Worm (Caenorhabditis elegans) whole organism, young adult: ENCODE measurements around the gene Y82E9BR.10.

Experiments used
- B0261.1 ChIP-seq: sonication (generic microtip); optimal IDR thresholded peaks from 2 replicates; lab custom pipeline; 2016; ENCODE audit warnings: mild to moderate bottlenecking, missing genetic modification characterization, moderate library complexity, missing compliant biosample characterization
- B0336.3 ChIP-seq: fragments of 200-800 bp; sonication (Bioruptor generic); IDR thresholded peaks from 2 replicates; pipeline ENCODE4 v1.3.6; 2022; ENCODE audit warnings: missing genetic modification characterization, missing compliant biosample characterization
- F33H1.4 ChIP-seq: fragments of 200-800 bp; sonication (Bioruptor generic); IDR thresholded peaks from 2 replicates; pipeline ENCODE4 v1.3.6; 2022; ENCODE audit warnings: missing genetic modification reagents, missing genetic modification characterization, missing compliant biosample characterization
- F39B2.1 ChIP-seq: fragments of 200-800 bp; sonication (Bioruptor generic); IDR thresholded peaks from 2 replicates; pipeline ENCODE4 v1.3.6; 2022; ENCODE audit warnings: missing genetic modification reagents, missing genetic modification characterization, missing compliant biosample characterization
- F57A8.1 ChIP-seq: fragments of 200-800 bp; sonication (Bioruptor generic); optimal IDR thresholded peaks from 2 replicates; lab custom pipeline; 2018; ENCODE audit warnings: mild to moderate bottlenecking, missing genetic modification characterization, moderate library complexity, missing compliant biosample characterization
- K12H6.12 ChIP-seq: fragments of 200-800 bp; sonication (Bioruptor generic); optimal IDR thresholded peaks from 2 replicates; lab custom pipeline; 2018; ENCODE audit warnings: mild to moderate bottlenecking, missing genetic modification characterization, missing compliant biosample characterization
- T07F8.4 ChIP-seq: sonication (generic microtip); optimal IDR thresholded peaks from 2 replicates; lab custom pipeline; 2016; ENCODE audit warnings: mild to moderate bottlenecking, missing genetic modification characterization, moderate library complexity, missing compliant biosample characterization
- Y53F4B.3 ChIP-seq: fragments of 200-800 bp; sonication (Bioruptor generic); IDR thresholded peaks from 2 replicates; pipeline ENCODE4 v1.3.6; 2022; ENCODE audit warnings: missing genetic modification reagents, missing genetic modification characterization, missing compliant biosample characterization
- Y53G8AR.9 ChIP-seq: fragments of 200-800 bp; sonication (Bioruptor generic); conservative IDR thresholded peaks from 2 replicates; pipeline ENCODE4 v1.3.6; 2022; ENCODE audit warnings: missing genetic modification reagents, missing genetic modification characterization, missing compliant biosample characterization
- ZK185.1 ChIP-seq: sonication (generic microtip); optimal IDR thresholded peaks from 2 replicates; lab custom pipeline; 2016; ENCODE audit warnings: mild to moderate bottlenecking, missing genetic modification characterization, missing compliant biosample characterization; ENCODE audit not compliant: poor library complexity, severe bottlenecking
- akir-1 ChIP-seq: fragments of 200-800 bp; sonication (Bioruptor generic); optimal IDR thresholded peaks from 2 replicates; lab custom pipeline; 2018; ENCODE audit warnings: mild to moderate bottlenecking, missing genetic modification characterization, moderate library complexity, missing compliant biosample characterization
- attf-3 ChIP-seq: fragments of 200-800 bp; sonication (Bioruptor generic); conservative IDR thresholded peaks from 2 replicates; pipeline ENCODE4 v1.3.6; 2022; ENCODE audit warnings: missing genetic modification reagents, missing genetic modification characterization, missing compliant biosample characterization
- ceh-58 ChIP-seq: fragments of 200-800 bp; sonication (Bioruptor generic); IDR thresholded peaks from 2 replicates; pipeline ENCODE4 v1.3.6; 2022; ENCODE audit warnings: missing genetic modification characterization, missing compliant biosample characterization
- chd-7 ChIP-seq: sonication (generic microtip); optimal IDR thresholded peaks from 2 replicates; lab custom pipeline; 2016; ENCODE audit warnings: mild to moderate bottlenecking, missing genetic modification characterization, moderate library complexity, missing compliant biosample characterization
- die-1 ChIP-seq: sonication (generic microtip); optimal IDR thresholded peaks from 2 replicates; lab custom pipeline; 2016; ENCODE audit warnings: missing genotype, mild to moderate bottlenecking, missing genetic modification characterization, missing compliant biosample characterization
- dpl-1 ChIP-seq: fragments of 150-350 bp; optimal IDR thresholded peaks from 2 replicates; lab custom pipeline; 2014; ENCODE audit warnings: missing biosample characterization, missing genetic modification reagents, missing genetic modification characterization
- egl-44 ChIP-seq: fragments of 200-800 bp; sonication (Bioruptor generic); IDR thresholded peaks from 2 replicates; pipeline ENCODE4 v1.3.6; 2022; ENCODE audit warnings: missing genetic modification reagents, missing genetic modification characterization, missing compliant biosample characterization
- egrh-3 ChIP-seq: fragments of 200-800 bp; sonication (Bioruptor generic); IDR thresholded peaks from 2 replicates; pipeline ENCODE4 v1.3.6; 2022; ENCODE audit warnings: missing genetic modification reagents, missing genetic modification characterization, missing compliant biosample characterization
- ets-4 ChIP-seq: fragments of 200-800 bp; sonication (Bioruptor generic); optimal IDR thresholded peaks from 2 replicates; lab custom pipeline; 2018; ENCODE audit warnings: mild to moderate bottlenecking, missing genetic modification characterization, missing compliant biosample characterization
- fkh-3 ChIP-seq: sonication (generic microtip); optimal IDR thresholded peaks from 2 replicates; lab custom pipeline; 2016; ENCODE audit warnings: mild to moderate bottlenecking, missing genetic modification characterization, missing compliant biosample characterization
- him-1 ChIP-seq: sonication (generic microtip); optimal IDR thresholded peaks from 2 replicates; lab custom pipeline; 2016; ENCODE audit warnings: missing genotype, missing genetic modification reagents, missing genetic modification characterization, missing compliant biosample characterization
- hlh-12 ChIP-seq: sonication (generic microtip); optimal IDR thresholded peaks from 2 replicates; lab custom pipeline; 2016; ENCODE audit warnings: missing genetic modification characterization, missing compliant biosample characterization
- lag-1 ChIP-seq: fragments of 200-800 bp; sonication (Bioruptor generic); IDR thresholded peaks from 2 replicates; pipeline ENCODE4 v1.3.6; 2022; ENCODE audit warnings: missing genetic modification reagents, missing genetic modification characterization, missing compliant biosample characterization
- lin-26 ChIP-seq: fragments of 200-800 bp; sonication (Bioruptor generic); IDR thresholded peaks from 2 replicates; pipeline ENCODE4 v1.3.6; 2022; ENCODE audit warnings: missing genetic modification reagents, missing genetic modification characterization, missing compliant biosample characterization
- lin-54 ChIP-seq: fragments of 200-800 bp; sonication (Bioruptor generic); optimal IDR thresholded peaks from 2 replicates; lab custom pipeline; 2018; ENCODE audit warnings: mild to moderate bottlenecking, missing genetic modification characterization, missing compliant biosample characterization
- lir-1 ChIP-seq: fragments of 200-800 bp; sonication (Bioruptor generic); conservative IDR thresholded peaks from 2 replicates; pipeline ENCODE4 v1.3.6; 2022; ENCODE audit warnings: missing genetic modification reagents, missing genetic modification characterization, missing compliant biosample characterization
- madf-6 ChIP-seq: fragments of 200-800 bp; sonication (Bioruptor generic); IDR thresholded peaks from 2 replicates; pipeline ENCODE4 v1.3.6; 2022; ENCODE audit warnings: missing genetic modification reagents, missing genetic modification characterization, missing compliant biosample characterization
- mes-4 ChIP-seq: sonication (generic microtip); optimal IDR thresholded peaks from 2 replicates; lab custom pipeline; 2016; ENCODE audit warnings: missing genotype, missing genetic modification characterization, missing compliant biosample characterization
- nfyb-1 ChIP-seq: fragments of 200-800 bp; sonication (Bioruptor generic); IDR thresholded peaks from 2 replicates; pipeline ENCODE4 v1.3.6; 2022; ENCODE audit warnings: missing genetic modification reagents, missing genetic modification characterization, missing compliant biosample characterization
- nhr-80 ChIP-seq: sonication (generic microtip); optimal IDR thresholded peaks from 2 replicates; lab custom pipeline; 2016; ENCODE audit warnings: missing genetic modification characterization, missing compliant biosample characterization
- pha-4 ChIP-seq: fragments of 150-350 bp; sonication (generic microtip); optimal IDR thresholded peaks from 2 replicates; lab custom pipeline; 2014; ENCODE audit warnings: missing biosample characterization, missing genetic modification reagents, missing genetic modification characterization
- rcor-1 ChIP-seq: fragments of 200-800 bp; sonication (Bioruptor generic); IDR thresholded peaks from 2 replicates; pipeline ENCODE4 v1.3.6; 2022; ENCODE audit warnings: missing genetic modification reagents, missing genetic modification characterization, missing compliant biosample characterization
- rpc-1 ChIP-seq, 2 experiments: fragments of 150-350 bp in 1 of 2; sonication (generic microtip) in 1 of 2; optimal IDR thresholded peaks; 2 replicates each; lab custom pipeline; 2014 to 2018; ENCODE audit warnings: missing biosample characterization in 1 of 2, missing genetic modification characterization in 1 of 2, missing genetic modification reagents in 1 of 2, missing genotype in 1 of 2
- snpc-1.1 ChIP-seq: sonication (generic microtip); optimal IDR thresholded peaks from 2 replicates; lab custom pipeline; 2017; ENCODE audit warnings: missing genetic modification characterization, mild to moderate bottlenecking, missing compliant biosample characterization, antibody characterized with exemption, moderate library complexity, missing genotype, missing genetic modification reagents; ENCODE audit not compliant: insufficient read depth
- tbp1 ChIP-seq: fragments of 200-800 bp; sonication (Bioruptor generic); optimal IDR thresholded peaks from 2 replicates; lab custom pipeline; 2018; ENCODE audit warnings: mild to moderate bottlenecking, missing genetic modification characterization, missing compliant biosample characterization
- tbx-9 ChIP-seq: sonication (generic microtip); optimal IDR thresholded peaks from 2 replicates; lab custom pipeline; 2016; ENCODE audit warnings: borderline replicate concordance, missing genetic modification characterization, inconsistent platforms, missing compliant biosample characterization
- unc-130 ChIP-seq: sonication (generic microtip); optimal IDR thresholded peaks from 2 replicates; lab custom pipeline; 2016; ENCODE audit warnings: missing genetic modification reagents, missing genetic modification characterization, missing compliant biosample characterization
- unc-62 ChIP-seq: fragments of 150-350 bp; optimal IDR thresholded peaks from 2 replicates; lab custom pipeline; 2014; ENCODE audit warnings: missing biosample characterization, missing genetic modification reagents, missing genetic modification characterization
- zim-3 ChIP-seq: sonication (generic microtip); optimal IDR thresholded peaks from 2 replicates; lab custom pipeline; 2017; ENCODE audit warnings: mild to moderate bottlenecking, missing genetic modification characterization, moderate library complexity, missing compliant biosample characterization
- ztf-3 ChIP-seq: fragments of 200-800 bp; sonication (Bioruptor generic); optimal IDR thresholded peaks from 2 replicates; lab custom pipeline; 2018; ENCODE audit warnings: mild to moderate bottlenecking, missing genetic modification characterization, missing compliant biosample characterization
- ztf-6 ChIP-seq: fragments of 200-800 bp; sonication (Bioruptor generic); IDR thresholded peaks from 2 replicates; pipeline ENCODE4 v1.3.6; 2022; ENCODE audit warnings: missing genetic modification reagents, missing genetic modification characterization, missing compliant biosample characterization

Y82E9BR.10 gene

ce11 chrIII:1355320-1355719 lies 20.1 kb downstream of the Y82E9BR.10 start, which contains the start of gene Y82E9BL.1 (continued):
- TF ChIP-seq ZK185.1 (tag; lab: Kevin White, UChicago) (no peak), Y53F4B.3 (GFP tag; lab: Robert Waterston, UW) (no peak), unc-62 (GFP tag; lab: Kevin White, UChicago) (no peak), egl-44 (GFP tag; lab: Robert Waterston, UW) (no peak)

DNA sequence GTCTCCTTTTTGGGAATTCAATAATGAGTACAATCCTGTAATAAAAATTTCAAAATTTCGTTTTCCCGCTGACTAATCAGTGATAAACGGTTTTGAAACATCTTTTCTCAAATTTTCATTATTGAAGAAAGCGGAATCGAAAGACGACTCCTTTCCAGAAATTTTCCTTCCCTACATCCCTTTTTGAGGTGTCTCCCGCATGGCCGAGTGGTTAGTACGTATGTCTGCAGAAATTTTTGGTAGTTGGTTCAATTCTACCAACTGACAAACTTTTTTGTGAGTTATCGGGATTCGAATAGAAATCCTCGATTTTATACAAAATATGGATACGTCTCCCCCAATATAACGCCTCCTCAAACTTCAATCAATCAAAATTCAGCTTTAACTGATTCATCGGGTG lies 20.9 kb downstream of the Y82E9BR.10 start:
- TF ChIP-seq him-1 (tag; lab: Kevin White, UChicago) = peak; percentile 33
- TF ChIP-seq snpc-1.1 = peak; percentile 25
- no peak for TF ChIP-seq egrh-3
- peak; percentile 64; the same call in 1 of the 2 replicates for TF ChIP-seq lin-26 (GFP tag; lab: Robert Waterston, UW)
- TF ChIP-seq lag-1 (GFP tag; lab: Robert Waterston, UW) = no peak
- TF ChIP-seq nfyb-1 = 0 out of 2 replicates have a peak, but pooled peaks have one; percentile 36
- TF ChIP-seq B0261.1 (tag; lab: Kevin White, UChicago) = peak; percentile 68
- TF ChIP-seq rpc-1 (optimal IDR thresholded peaks at IDR 0.05; lab: Kevin White, UChicago) = peak; percentile 49
- TF ChIP-seq rpc-1 (tag; optimal IDR thresholded peaks at IDR 0.05; lab: Kevin White, UChicago) = peak; percentile 72
- peak; percentile 85 for TF ChIP-seq tbp1 (GFP tag; lab: Kevin White, UChicago)
- no peak for TF ChIP-seq chd-7 (tag; lab: Kevin White, UChicago)
- TF ChIP-seq ztf-3 = no peak
- peak; percentile 25 for TF ChIP-seq die-1 (tag; lab: Kevin White, UChicago)

ce11 chrIII:1350745-1351144 lies 24.6 kb downstream of the Y82E9BR.10 start, which contains the start of gene Y82E9BL.3:
Y82E9BL.3 (minus strand) TSS chrIII:1350845.
- TF ChIP-seq lin-26 (GFP tag; lab: Robert Waterston, UW) (no peak), ceh-58 (GFP tag; lab: Robert Waterston, UW) (no peak), dpl-1 (GFP tag; lab: Kevin White, UChicago) (no peak), fkh-3 (tag; lab: Kevin White, UChicago) (no peak), F57A8.1 (GFP tag; lab: Kevin White, UChicago) (no peak), attf-3 (GFP tag; lab: Robert Waterston, UW) (no peak), hlh-12 (tag; lab: Kevin White, UChicago) (no peak), pha-4 (no peak), rpc-1 (optimal IDR thresholded peaks at IDR 0.05; lab: Kevin White, UChicago) (no peak), rpc-1 (tag; optimal IDR thresholded peaks at IDR 0.05; lab: Kevin White, UChicago) (no peak), ZK185.1 (tag; lab: Kevin White, UChicago) (no peak), akir-1 (GFP tag; lab: Kevin White, UChicago) (no peak), zim-3 (tag; lab: Kevin White, UChicago) (no peak)

ce11 chrIII:1349313-1349712 lies 26.1 kb downstream of the Y82E9BR.10 start, which contains the start of gene fbxa-25:
fbxa-25 (minus strand) TSS chrIII:1349450.
- TF ChIP-seq rcor-1 (GFP tag; lab: Robert Waterston, UW) = no peak
- no peak for TF ChIP-seq F33H1.4
- TF ChIP-seq nhr-80 (tag; lab: Kevin White, UChicago) = peak; percentile 15
- TF ChIP-seq hlh-12 (tag; lab: Kevin White, UChicago) = no peak

ce11 chrIII:1347539-1347938 lies 27.9 kb downstream of the Y82E9BR.10 start, which contains the start of gene Y82E9BL.5:
Y82E9BL.5 (minus strand) TSS chrIII:1347639.
- no peak for TF ChIP-seq hlh-12 (tag; lab: Kevin White, UChicago)
- TF ChIP-seq lir-1 = no peak
- no peak for TF ChIP-seq K12H6.12 (tag; lab: Kevin White, UChicago)
- TF ChIP-seq Y53G8AR.9 (GFP tag; lab: Robert Waterston, UW) = no peak
- TF ChIP-seq unc-130 (GFP tag; lab: Kevin White, UChicago) = no peak
- TF ChIP-seq rpc-1 (optimal IDR thresholded peaks at IDR 0.05; lab: Kevin White, UChicago) = no peak
- TF ChIP-seq rpc-1 (tag; optimal IDR thresholded peaks at IDR 0.05; lab: Kevin White, UChicago) = no peak
- no peak for TF ChIP-seq madf-6
- TF ChIP-seq B0336.3 = no peak
- TF ChIP-seq mes-4 (tag; lab: Kevin White, UChicago) = no peak
- TF ChIP-seq lin-54 = no peak
- TF ChIP-seq tbx-9 (tag; lab: Kevin White, UChicago) = no peak
- TF ChIP-seq T07F8.4 (tag; lab: Kevin White, UChicago) = no peak
- no peak for TF ChIP-seq F39B2.1 (GFP tag; lab: Robert Waterston, UW)
- TF ChIP-seq lin-26 (GFP tag; lab: Robert Waterston, UW) = no peak
- no peak for TF ChIP-seq Y53F4B.3 (GFP tag; lab: Robert Waterston, UW)
- no peak for TF ChIP-seq ztf-6 (GFP tag; lab: Robert Waterston, UW)
- TF ChIP-seq ets-4 (GFP tag; lab: Kevin White, UChicago) = no peak
- TF ChIP-seq lag-1 (GFP tag; lab: Robert Waterston, UW) = no peak
